Worm (Caenorhabditis elegans) whole organism, young adult: ENCODE measurements around the gene C44F1.1.

Source experiments
- B0261.1 ChIP-seq: sonication (generic microtip); optimal IDR thresholded peaks from 2 replicates; lab custom pipeline; 2016; ENCODE audit warnings: mild to moderate bottlenecking, missing genetic modification characterization, moderate library complexity, missing compliant biosample characterization
- F22D6.2 ChIP-seq: sonication (generic microtip); optimal IDR thresholded peaks from 2 replicates; lab custom pipeline; 2016; ENCODE audit warnings: mild to moderate bottlenecking, missing genetic modification characterization, missing compliant biosample characterization
- ZK185.1 ChIP-seq: sonication (generic microtip); optimal IDR thresholded peaks from 2 replicates; lab custom pipeline; 2016; ENCODE audit warnings: mild to moderate bottlenecking, missing genetic modification characterization, missing compliant biosample characterization; ENCODE audit not compliant: poor library complexity, severe bottlenecking
- ama-1 ChIP-seq, 3 experiments: fragments of 150-350 bp in 1 of 3; sonication (generic microtip) in 2 of 3; optimal IDR thresholded peaks; 2 replicates each; lab custom pipeline; 2014 to 2018; ENCODE audit warnings: missing biosample characterization in 2 of 3, missing genetic modification characterization in 2 of 3, missing genetic modification reagents in 2 of 3
- attf-5 ChIP-seq: fragments of 200-800 bp; sonication (Bioruptor generic); optimal IDR thresholded peaks from 2 replicates; lab custom pipeline; 2018; ENCODE audit warnings: mild to moderate bottlenecking, missing genetic modification characterization, missing compliant biosample characterization
- him-1 ChIP-seq: sonication (generic microtip); optimal IDR thresholded peaks from 2 replicates; lab custom pipeline; 2016; ENCODE audit warnings: missing genotype, missing genetic modification reagents, missing genetic modification characterization, missing compliant biosample characterization
- hrde-1 ChIP-seq: sonication (generic microtip); optimal IDR thresholded peaks from 2 replicates; lab custom pipeline; 2016; ENCODE audit warnings: missing genetic modification characterization, mild to moderate bottlenecking, missing compliant biosample characterization, moderate library complexity, missing genotype, missing genetic modification reagents, borderline replicate concordance
- madf-8 ChIP-seq: fragments of 200-800 bp; sonication (Bioruptor generic); conservative IDR thresholded peaks from 2 replicates; pipeline ENCODE4 v1.3.6; 2022; ENCODE audit warnings: missing genetic modification reagents, missing genetic modification characterization, missing compliant biosample characterization
- nfya-1 ChIP-seq: sonication (generic microtip); optimal IDR thresholded peaks from 2 replicates; lab custom pipeline; 2017; ENCODE audit warnings: antibody characterized with exemption, missing compliant biosample characterization, missing genetic modification characterization, borderline replicate concordance; ENCODE audit not compliant: insufficient read depth
- unc-62 ChIP-seq: fragments of 150-350 bp; optimal IDR thresholded peaks from 2 replicates; lab custom pipeline; 2014; ENCODE audit warnings: missing biosample characterization, missing genetic modification reagents, missing genetic modification characterization
- ztf-26 ChIP-seq: sonication (generic microtip); optimal IDR thresholded peaks from 2 replicates; lab custom pipeline; 2017; ENCODE audit warnings: missing genetic modification characterization, missing compliant biosample characterization

- TF ChIP-seq attf-5 (GFP tag; lab: Kevin White, UChicago) (no peak), unc-62 (GFP tag; lab: Kevin White, UChicago) (no peak), madf-8 (GFP tag; lab: Robert Waterston, UW) (no peak), ZK185.1 (tag; lab: Kevin White, UChicago) (no peak), ztf-26 (tag; lab: Kevin White, UChicago) (no peak), ama-1 (optimal IDR thresholded peaks at IDR 0.05; lab: Kevin White, UChicago) (no peak), ama-1 (GFP tag; optimal IDR thresholded peaks at IDR 0.05; lab: Kevin White, UChicago) (no peak), hrde-1 (no peak), B0261.1 (no peak), F22D6.2 (tag; lab: Kevin White, UChicago) (no peak), him-1 (tag; lab: Kevin White, UChicago) (no peak), nfya-1 (tag; lab: Kevin White, UChicago) (no peak)
Measured at ce11 chrIII:3781827-3782226, 16.5 kb upstream of the C44F1.1 start.
